Fruit fly (Drosophila melanogaster) whole organism, embryonic: Measurements from ENCODE around the gene CG10274.

Experiments
- ATbp ChIP-seq: fragments of 200-800 bp; sonication (Bioruptor generic); optimal IDR thresholded peaks from 2 replicates; lab custom pipeline; 2017; ENCODE audit warnings: missing biosample characterization, mild to moderate bottlenecking, missing genetic modification characterization, missing genetic modification reagents
- Atf6 ChIP-seq: fragments of 200-800 bp; sonication (Bioruptor generic); IDR thresholded peaks from 2 replicates; pipeline ENCODE4 v1.3.6; 2022; ENCODE audit warnings: missing biosample characterization, missing genetic modification characterization
- BEAF-32 ChIP-seq: fragments of 200-800 bp; sonication (Bioruptor generic); optimal IDR thresholded peaks from 3 replicates; lab custom pipeline; 2017; ENCODE audit warnings: missing biosample characterization, missing genetic modification characterization, mild to moderate bottlenecking, moderate library complexity, missing genetic modification reagents
- CG11093 ChIP-seq: fragments of 200-800 bp; sonication (Bioruptor generic); IDR thresholded peaks from 3 replicates; pipeline ENCODE4 v1.3.6; 2022; ENCODE audit warnings: missing biosample characterization, missing genetic modification characterization
- CG11247 ChIP-seq: fragments of 200-800 bp; sonication (Bioruptor generic); IDR thresholded peaks from 2 replicates; pipeline ENCODE4 v1.3.6; 2022; ENCODE audit warnings: missing biosample characterization, missing genetic modification characterization
- CG11723 ChIP-seq: fragments of 200-800 bp; sonication (Bioruptor generic); optimal IDR thresholded peaks from 2 replicates; lab custom pipeline; 2017; ENCODE audit warnings: missing biosample characterization, mild to moderate bottlenecking, missing genetic modification characterization
- CG1233 ChIP-seq: fragments of 200-800 bp; sonication (Bioruptor generic); optimal IDR thresholded peaks from 4 replicates; lab custom pipeline; 2018; ENCODE audit warnings: missing biosample characterization, mild to moderate bottlenecking, missing genetic modification characterization
- CG13123 ChIP-seq: fragments of 200-800 bp; sonication (Bioruptor generic); optimal IDR thresholded peaks from 2 replicates; lab custom pipeline; 2016; ENCODE audit warnings: missing biosample characterization, missing genetic modification characterization
- CG14050 ChIP-seq: fragments of 200-800 bp; sonication (Bioruptor generic); IDR thresholded peaks from 3 replicates; pipeline ENCODE4 v1.3.6; 2022; ENCODE audit warnings: missing biosample characterization, missing genetic modification characterization
- CG14667 ChIP-seq: fragments of 200-800 bp; sonication (Bioruptor generic); IDR thresholded peaks from 2 replicates; pipeline ENCODE4 v1.3.6; 2022; ENCODE audit warnings: missing biosample characterization, missing genetic modification characterization
- CG15479 ChIP-seq: fragments of 200-800 bp; sonication (Bioruptor generic); optimal IDR thresholded peaks from 3 replicates; lab custom pipeline; 2019; ENCODE audit warnings: missing biosample characterization, mild to moderate bottlenecking, missing genetic modification characterization, moderate library complexity
- CG15514 ChIP-seq: fragments of 200-800 bp; sonication (Bioruptor generic); optimal IDR thresholded peaks from 3 replicates; lab custom pipeline; 2017; ENCODE audit warnings: missing biosample characterization, missing genetic modification characterization, mild to moderate bottlenecking, moderate library complexity, missing genetic modification reagents
- CG17802 ChIP-seq: fragments of 200-800 bp; sonication (Bioruptor generic); optimal IDR thresholded peaks from 2 replicates; lab custom pipeline; 2018; ENCODE audit warnings: missing biosample characterization, mild to moderate bottlenecking, missing genetic modification characterization, moderate library complexity
- CG2120 ChIP-seq: fragments of 200-800 bp; sonication (Bioruptor generic); optimal IDR thresholded peaks from 3 replicates; lab custom pipeline; 2016; ENCODE audit warnings: missing biosample characterization, missing genetic modification characterization
- CG3065 ChIP-seq: fragments of 200-800 bp; sonication (Bioruptor generic); optimal IDR thresholded peaks from 2 replicates; lab custom pipeline; 2016; ENCODE audit warnings: missing biosample characterization, missing genetic modification characterization
- CG31441 ChIP-seq: fragments of 200-800 bp; sonication (Bioruptor generic); IDR thresholded peaks from 2 replicates; pipeline ENCODE4 v1.3.6; 2022; ENCODE audit warnings: missing biosample characterization, missing genetic modification characterization
- CG4404 ChIP-seq: fragments of 200-800 bp; sonication (Bioruptor generic); IDR thresholded peaks from 2 replicates; pipeline ENCODE4 v1.3.6; 2022; ENCODE audit warnings: missing biosample characterization, missing genetic modification characterization
- CG7372 ChIP-seq: fragments of 200-800 bp; sonication (Bioruptor generic); IDR thresholded peaks from 2 replicates; pipeline ENCODE4 v1.3.6; 2022; ENCODE audit warnings: missing biosample characterization, missing genetic modification characterization
- D ChIP-seq, 2 experiments: fragments of 200-800 bp in 1 of 2; fragments of >200 bp in 1 of 2; sonication (Bioruptor generic) in 1 of 2; optimal IDR thresholded peaks; 2 replicates in 1 of 2; 3 replicates in 1 of 2; lab custom pipeline; 2017; ENCODE audit warnings: mild to moderate bottlenecking in 1 of 2, missing biosample characterization in 1 of 2, missing genetic modification characterization in 1 of 2, missing genetic modification reagents in 1 of 2
- D19A ChIP-seq: fragments of 200-800 bp; optimal IDR thresholded peaks from 3 replicates; lab custom pipeline; 2019; ENCODE audit warnings: missing biosample characterization, mild to moderate bottlenecking, missing genetic modification characterization, moderate library complexity
- Dip2 ChIP-seq: fragments of 200-800 bp; sonication (Bioruptor generic); IDR thresholded peaks from 2 replicates; pipeline ENCODE4 v1.3.6; 2022; ENCODE audit warnings: missing biosample characterization, missing genetic modification characterization
- HmgZ ChIP-seq: fragments of 200-800 bp; sonication (Bioruptor generic); optimal IDR thresholded peaks from 2 replicates; lab custom pipeline; 2018; ENCODE audit warnings: missing biosample characterization, mild to moderate bottlenecking, missing genetic modification characterization
- Hsf ChIP-seq: fragments of 200-800 bp; sonication (Bioruptor generic); optimal IDR thresholded peaks from 3 replicates; lab custom pipeline; 2016; ENCODE audit warnings: missing biosample characterization, missing genetic modification characterization
- Lpt ChIP-seq: fragments of >200 bp; optimal IDR thresholded peaks from 2 replicates; lab custom pipeline; 2018; ENCODE audit warnings: missing biosample characterization, missing genetic modification characterization
- Mad ChIP-seq: fragments of 200-800 bp; sonication (Bioruptor generic); optimal IDR thresholded peaks from 2 replicates; lab custom pipeline; 2016; ENCODE audit warnings: missing biosample characterization, missing genetic modification characterization
- NFAT ChIP-seq: fragments of 200-800 bp; sonication (Bioruptor generic); IDR thresholded peaks from 2 replicates; pipeline ENCODE4 v1.3.6; 2022; ENCODE audit warnings: missing biosample characterization, missing genetic modification characterization
- Neu2 ChIP-seq: fragments of 200-800 bp; sonication (Bioruptor generic); optimal IDR thresholded peaks from 3 replicates; lab custom pipeline; 2016; ENCODE audit warnings: missing biosample characterization, missing genetic modification characterization, borderline replicate concordance
- Ravus ChIP-seq: fragments of 200-800 bp; sonication (Bioruptor generic); IDR thresholded peaks from 2 replicates; pipeline ENCODE4 v1.3.6; 2022; ENCODE audit warnings: missing biosample characterization, missing genetic modification characterization
- Scr ChIP-seq: fragments of 200-800 bp; sonication (Bioruptor generic); IDR thresholded peaks from 2 replicates; pipeline ENCODE4 v1.3.6; 2022; ENCODE audit warnings: missing biosample characterization, missing genetic modification characterization; ENCODE audit not compliant: partially characterized antibody
- Spps ChIP-seq: fragments of 200-800 bp; sonication (Bioruptor generic); optimal IDR thresholded peaks from 2 replicates; lab custom pipeline; 2018; ENCODE audit warnings: missing biosample characterization, mild to moderate bottlenecking, missing genetic modification characterization
- Trl ChIP-seq, 3 experiments: fragments of >200 bp in 2 of 3; fragments of 200-800 bp in 1 of 3; sonication (Bioruptor generic) in 1 of 3; optimal IDR thresholded peaks; 2 replicates in 1 of 3; 3 replicates in 2 of 3; lab custom pipeline; 2016 to 2017; ENCODE audit warnings: missing biosample characterization in 1 of 3, missing genetic modification characterization in 1 of 3
- Usf ChIP-seq: fragments of 200-800 bp; sonication (Bioruptor generic); optimal IDR thresholded peaks from 2 replicates; lab custom pipeline; 2017; ENCODE audit warnings: missing genotype, missing biosample characterization, missing genetic modification characterization
- Xrp1 ChIP-seq: fragments of 200-800 bp; sonication (Bioruptor generic); IDR thresholded peaks from 2 replicates; pipeline ENCODE4 v1.3.6; 2022; ENCODE audit warnings: missing biosample characterization, missing genetic modification characterization
- abd-A ChIP-seq: fragments of 200-800 bp; sonication (Bioruptor generic); optimal IDR thresholded peaks from 3 replicates; lab custom pipeline; 2019; ENCODE audit warnings: missing biosample characterization, mild to moderate bottlenecking, missing genetic modification characterization, moderate library complexity
- ap ChIP-seq: fragments of 200-800 bp; sonication (Bioruptor generic); IDR thresholded peaks from 2 replicates; pipeline ENCODE4 v1.3.6; 2022; ENCODE audit warnings: missing biosample characterization, missing genetic modification characterization
- cas ChIP-seq: fragments of 200-800 bp; sonication (Bioruptor generic); IDR thresholded peaks from 2 replicates; pipeline ENCODE4 v1.3.6; 2022; ENCODE audit warnings: missing biosample characterization, missing genetic modification characterization
- croc ChIP-seq: fragments of 200-800 bp; sonication (Bioruptor generic); conservative IDR thresholded peaks from 3 replicates; pipeline ENCODE4 v1.3.6; 2022; ENCODE audit warnings: missing biosample characterization, missing genetic modification characterization
- fd64A ChIP-seq: fragments of 200-800 bp; sonication (Bioruptor generic); optimal IDR thresholded peaks from 3 replicates; lab custom pipeline; 2018; ENCODE audit warnings: missing biosample characterization, mild to moderate bottlenecking, missing genetic modification characterization
- fu2 ChIP-seq: fragments of 200-800 bp; sonication (Bioruptor generic); optimal IDR thresholded peaks from 2 replicates; lab custom pipeline; 2016; ENCODE audit warnings: missing biosample characterization, missing genetic modification characterization
- gem ChIP-seq: fragments of 200-800 bp; sonication (Bioruptor generic); optimal IDR thresholded peaks from 2 replicates; lab custom pipeline; 2019; ENCODE audit warnings: missing biosample characterization, mild to moderate bottlenecking, missing genetic modification characterization, moderate library complexity
- lbe ChIP-seq: fragments of 200-800 bp; sonication (Bioruptor generic); optimal IDR thresholded peaks from 2 replicates; lab custom pipeline; 2016; ENCODE audit warnings: missing biosample characterization, mild to moderate bottlenecking, missing genetic modification characterization
- luna ChIP-seq: fragments of 200-800 bp; sonication (Bioruptor generic); optimal IDR thresholded peaks from 2 replicates; lab custom pipeline; 2016; ENCODE audit warnings: missing biosample characterization, missing genetic modification characterization
- mld ChIP-seq: fragments of 200-800 bp; sonication (Bioruptor generic); IDR thresholded peaks from 3 replicates; pipeline ENCODE4 v1.3.6; 2022; ENCODE audit warnings: missing biosample characterization, missing genetic modification characterization; ENCODE audit not compliant: partially characterized antibody
- odd ChIP-seq: fragments of 200-800 bp; sonication (Bioruptor generic); optimal IDR thresholded peaks from 2 replicates; lab custom pipeline; 2017; ENCODE audit warnings: missing biosample characterization, mild to moderate bottlenecking, missing genetic modification characterization
- otp ChIP-seq: fragments of 200-800 bp; sonication (Bioruptor generic); IDR thresholded peaks from 3 replicates; pipeline ENCODE4, ENCODE4 v1.3.6; 2022; ENCODE audit warnings: missing biosample characterization, missing genetic modification characterization
- pho ChIP-seq: fragments of 200-800 bp; sonication (Bioruptor generic); optimal IDR thresholded peaks from 2 replicates; lab custom pipeline; 2016; ENCODE audit warnings: missing biosample characterization, missing genetic modification characterization
- rib ChIP-seq: fragments of 200-800 bp; sonication (Bioruptor generic); IDR thresholded peaks from 2 replicates; pipeline ENCODE4 v1.3.6; 2022; ENCODE audit warnings: missing biosample characterization, missing genetic modification characterization
- sd ChIP-seq: fragments of 200-800 bp; sonication (Bioruptor generic); optimal IDR thresholded peaks from 3 replicates; lab custom pipeline; 2018; ENCODE audit warnings: missing biosample characterization, mild to moderate bottlenecking, missing genetic modification characterization, moderate library complexity
- sna ChIP-seq: fragments of 200-800 bp; sonication (Bioruptor generic); IDR thresholded peaks from 2 replicates; pipeline ENCODE4 v1.3.6; 2022; ENCODE audit warnings: missing biosample characterization, missing genetic modification characterization; ENCODE audit not compliant: partially characterized antibody
- usp ChIP-seq: fragments of >200 bp; optimal IDR thresholded peaks from 2 replicates; lab custom pipeline; 2017; ENCODE audit warnings: missing biosample characterization, missing genetic modification characterization
- z ChIP-seq: fragments of 200-800 bp; sonication (Bioruptor generic); IDR thresholded peaks from 3 replicates; pipeline ENCODE4 v1.3.6; 2022; ENCODE audit warnings: missing biosample characterization, missing genetic modification characterization

The CG10274 gene

dm6 chr3L:6220187-6220586 lies 38.6 kb upstream of the CG10274 start, which contains the start of gene CG33946 (continued):
- TF ChIP-seq CG2120 (no peak), BEAF-32 (no peak), CG17802 (no peak), Scr (no peak), Spps (tag; lab: Kevin White, UChicago) (no peak), pho (GFP tag; lab: Kevin White, UChicago) (no peak), CG15514 (GFP tag; lab: Kevin White, UChicago) (no peak), CG7372 (GFP tag; lab: Robert Waterston, UW) (no peak), Xrp1 (peak; percentile 53; the same call in 1 of the 2 replicates), D19A (tag; lab: Kevin White, UChicago) (no peak), Dip2 (GFP tag; lab: Robert Waterston, UW) (no peak), fu2 (GFP tag; lab: Kevin White, UChicago) (no peak), gem (tag; lab: Kevin White, UChicago) (peak; percentile 18), CG15479 (GFP tag; lab: Kevin White, UChicago) (no peak), odd (GFP tag; lab: Kevin White, UChicago) (no peak), CG11093 (GFP tag; lab: Robert Waterston, UW) (no peak), sna (no peak), ap (GFP tag; lab: Robert Waterston, UW) (no peak), z (GFP tag; lab: Robert Waterston, UW) (no peak), D (optimal IDR thresholded peaks at IDR 0.05; lab: Kevin White, UChicago) (no peak), D (GFP tag; optimal IDR thresholded peaks at IDR 0.05; lab: Kevin White, UChicago) (no peak), Hsf (GFP tag; lab: Kevin White, UChicago) (peak; percentile 25), HmgZ (tag; lab: Kevin White, UChicago) (no peak), rib (GFP tag; lab: Robert Waterston, UW) (no peak), Lpt (no peak), sd (tag; lab: Kevin White, UChicago) (no peak), Atf6 (GFP tag; lab: Robert Waterston, UW) (no peak), croc (GFP tag; lab: Robert Waterston, UW) (no peak), cas (no peak), CG3065 (GFP tag; lab: Kevin White, UChicago) (no peak), Trl (optimal IDR thresholded peaks at IDR 0.05; lab: Kevin White, UChicago) (no peak), Trl (GFP tag; optimal IDR thresholded peaks at IDR 0.05; lab: Kevin White, UChicago) (no peak), Ravus (GFP tag; lab: Robert Waterston, UW) (no peak), mld (GFP tag; lab: Robert Waterston, UW) (no peak), abd-A (no peak), CG11723 (GFP tag; lab: Kevin White, UChicago) (no peak), Mad (GFP tag; lab: Kevin White, UChicago) (no peak), Usf (GFP tag; lab: Kevin White, UChicago) (peak; percentile 3), ATbp (GFP tag; lab: Kevin White, UChicago) (no peak), CG13123 (GFP tag; lab: Kevin White, UChicago) (no peak), Neu2 (GFP tag; lab: Kevin White, UChicago) (no peak), CG11247 (GFP tag; lab: Robert Waterston, UW) (no peak), fd64A (no peak), usp (GFP tag; lab: Kevin White, UChicago) (no peak), NFAT (GFP tag; lab: Robert Waterston, UW) (no peak), luna (no peak), CG14667 (GFP tag; lab: Robert Waterston, UW) (0 out of 2 replicates have a peak, but pooled peaks have one; percentile 5), CG31441 (GFP tag; lab: Robert Waterston, UW) (no peak), CG14050 (no peak), otp (GFP tag; lab: Robert Waterston, UW) (0 out of 3 replicates have a peak, but pooled peaks have one; percentile 22), CG1233 (GFP tag; lab: Kevin White, UChicago) (no peak), lbe (GFP tag; lab: Kevin White, UChicago) (no peak), CG4404 (GFP tag; lab: Robert Waterston, UW) (peak; percentile 54)
